Worm (Caenorhabditis elegans): ENCODE results near the gene F35C11.2.

F35C11.2 gene

DNA sequence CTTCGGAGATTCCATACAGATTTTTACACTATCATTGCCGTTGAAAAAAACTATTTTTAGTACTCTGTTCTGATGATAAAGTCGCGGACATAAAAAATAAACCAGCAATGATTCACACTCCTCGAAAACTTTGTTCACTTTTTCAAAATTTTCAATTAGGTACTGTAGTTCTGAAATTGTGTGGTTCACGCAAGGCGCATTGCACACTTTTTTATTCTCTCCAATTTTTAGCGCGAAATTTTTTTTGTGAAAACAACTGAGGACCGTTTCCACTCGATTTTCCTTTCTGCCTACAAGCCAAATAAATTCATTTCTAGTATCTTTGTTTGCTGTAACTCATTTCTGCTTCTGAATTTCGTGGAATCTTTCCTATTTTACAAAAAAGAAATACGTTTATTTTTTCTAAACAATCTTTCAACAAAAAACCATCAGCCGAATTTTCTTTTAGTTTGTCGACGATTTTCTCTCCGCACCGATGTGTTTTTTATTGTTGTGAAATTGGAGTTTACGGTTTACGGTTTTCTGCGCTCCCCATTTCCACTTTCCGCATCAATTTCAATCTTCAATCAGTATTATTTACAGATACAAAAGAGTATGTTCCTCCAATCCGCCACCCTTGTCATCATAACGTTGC lies 4.6 kb upstream of the F35C11.2 start, which contains the start of gene F35C11.5:
Gene F35C11.5, plus strand, starts transcription at position 584 of the 634 bp plus-strand sequence.
- TF ChIP-seq F33H1.4 (GFP tag; IDR thresholded peaks at IDR 0.05) = peak; percentile 67
- TF ChIP-seq dpl-1 (GFP tag; optimal IDR thresholded peaks at IDR 0.05) = peak; percentile 66
- peak; percentile 92 for TF ChIP-seq madf-6 (GFP tag; IDR thresholded peaks at IDR 0.05)
- peak; percentile 13 for TF ChIP-seq him-1 (tag; optimal IDR thresholded peaks at IDR 0.05)
- no peak for TF ChIP-seq ccch-3 (GFP tag; optimal IDR thresholded peaks at IDR 0.05)
- peak; percentile 88 for TF ChIP-seq xnd-1 (tag; optimal IDR thresholded peaks at IDR 0.05)
- peak; percentile 75 for TF ChIP-seq madf-8 (GFP tag; conservative IDR thresholded peaks at IDR 0.05)
- TF ChIP-seq D2030.7 (GFP tag; IDR thresholded peaks at IDR 0.05) = peak; percentile 39; the same call in 1 of the 2 replicates
- peak; percentile 21; the same call in 1 of the 2 replicates for TF ChIP-seq dox-1 (GFP tag; IDR thresholded peaks at IDR 0.05)
- no peak for TF ChIP-seq hlh-26 (GFP tag; conservative IDR thresholded peaks at IDR 0.05)
- peak; percentile 29 for TF ChIP-seq snpc-3.4 (tag; optimal IDR thresholded peaks at IDR 0.05)
- no peak for TF ChIP-seq somi-1 (GFP tag; optimal IDR thresholded peaks at IDR 0.05)
- TF ChIP-seq lsl-1 (GFP tag; optimal IDR thresholded peaks at IDR 0.05) = peak; percentile 93
- peak; percentile 86 for TF ChIP-seq efl-1 (GFP tag; optimal IDR thresholded peaks at IDR 0.05)
- TF ChIP-seq B0019.2 (GFP tag; conservative IDR thresholded peaks at IDR 0.05) = peak; percentile 45; the same call in 1 of the 2 replicates
- peak; percentile 48 for TF ChIP-seq lin-54 (GFP tag; optimal IDR thresholded peaks at IDR 0.05)
- peak; percentile 79 for TF ChIP-seq ceh-91 (GFP tag; IDR thresholded peaks at IDR 0.05)
- TF ChIP-seq aptf-2 (GFP tag; conservative IDR thresholded peaks at IDR 0.05) = no peak

DNA sequence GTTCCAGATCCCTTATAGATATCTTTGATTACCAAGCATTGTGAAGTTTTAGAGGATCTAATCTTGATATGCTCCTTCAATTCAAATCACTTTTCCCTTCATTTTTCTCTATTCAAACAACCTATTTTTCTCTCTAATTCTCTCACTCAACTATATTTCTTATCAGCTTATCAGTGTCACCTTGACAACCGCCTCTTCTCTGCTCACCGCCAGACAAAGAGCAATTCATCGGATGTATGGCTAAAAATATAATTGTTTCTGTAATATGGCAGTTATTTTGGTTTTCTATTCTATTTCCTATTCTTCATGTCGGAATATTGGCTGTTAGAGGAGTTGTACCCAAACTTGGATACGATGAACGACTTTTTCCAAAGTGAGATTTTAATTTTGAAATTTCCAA lies 1.1 kb upstream of the F35C11.2 start:
- TF ChIP-seq ceh-100 (GFP tag; IDR thresholded peaks at IDR 0.05) (no peak), ztf-25 (GFP tag; IDR thresholded peaks at IDR 0.05) (no peak), ztf-22 (GFP tag; optimal IDR thresholded peaks at IDR 0.05) (no peak)

ce11 chrII:8246476-8246875 lies 2.2 kb downstream of the F35C11.2 start, which contains the start of gene F35C11.3:
Gene F35C11.3 (plus strand): TSS chrII:8246776.
- TF ChIP-seq somi-1 (GFP tag; optimal IDR thresholded peaks at IDR 0.05) (no peak), F37B4.10 (GFP tag; IDR thresholded peaks at IDR 0.05) (no peak), ceh-58 (GFP tag; IDR thresholded peaks at IDR 0.05) (no peak), cebp-2 (GFP tag; IDR thresholded peaks at IDR 0.05) (no peak), hlh-26 (GFP tag; conservative IDR thresholded peaks at IDR 0.05) (no peak), lag-1 (GFP tag; IDR thresholded peaks at IDR 0.05) (no peak), hlh-12 (tag; optimal IDR thresholded peaks at IDR 0.05) (no peak), dox-1 (GFP tag; IDR thresholded peaks at IDR 0.05) (no peak), him-1 (tag; optimal IDR thresholded peaks at IDR 0.05) (no peak), F49E8.2 (tag; optimal IDR thresholded peaks at IDR 0.05; ENCODE audit: insufficient read depth) (no peak), Y67H2A.10 (GFP tag; conservative IDR thresholded peaks at IDR 0.05) (no peak), ets-4 (GFP tag; optimal IDR thresholded peaks at IDR 0.05) (no peak)

DNA sequence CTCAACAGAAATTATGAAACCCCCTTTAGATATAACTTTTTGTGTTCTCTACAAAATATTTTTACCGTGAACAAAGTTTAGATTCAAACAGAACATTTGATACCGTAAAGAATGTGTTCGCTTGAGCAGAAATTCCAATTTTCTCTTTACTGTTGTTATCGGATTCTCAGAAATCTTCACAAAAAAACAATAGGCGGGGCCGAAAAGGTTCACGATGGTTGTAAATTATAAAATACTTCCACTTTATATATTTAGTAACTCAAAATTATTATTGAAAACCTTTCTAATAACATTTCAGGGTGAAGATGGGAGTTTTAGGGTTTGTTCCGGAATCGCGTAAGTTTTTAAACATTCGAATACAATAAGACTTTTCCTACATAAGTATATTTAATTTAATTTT lies 10.5 kb downstream of the F35C11.2 start, which contains the start of gene nlp-5:
Gene nlp-5, plus strand, starts transcription at position 301 of the 400 bp plus-strand sequence.
- TF ChIP-seq B0261.1 (tag; optimal IDR thresholded peaks at IDR 0.05) = no peak
- TF ChIP-seq mcd-1 (GFP tag; IDR thresholded peaks at IDR 0.05) = no peak
- TF ChIP-seq fkh-3 (tag; optimal IDR thresholded peaks at IDR 0.05) = no peak
- no peak for TF ChIP-seq B0336.3 (GFP tag; IDR thresholded peaks at IDR 0.05)
- TF ChIP-seq lin-26 (GFP tag; IDR thresholded peaks at IDR 0.05) = no peak
- TF ChIP-seq ztf-28 (GFP tag; IDR thresholded peaks at IDR 0.05) = no peak
- TF ChIP-seq cebp-2 (GFP tag; IDR thresholded peaks at IDR 0.05) = no peak
- TF ChIP-seq F23B12.7 (tag; optimal IDR thresholded peaks at IDR 0.05; ENCODE audit: insufficient read depth) = no peak
- TF ChIP-seq tbp1 (GFP tag; optimal IDR thresholded peaks at IDR 0.05) = no peak
- TF ChIP-seq snpc-1.1 (tag; optimal IDR thresholded peaks at IDR 0.05; ENCODE audit: insufficient read depth) = no peak
- TF ChIP-seq attf-3 (GFP tag; conservative IDR thresholded peaks at IDR 0.05) = no peak
- no peak for TF ChIP-seq egl-44 (GFP tag; IDR thresholded peaks at IDR 0.05)
- TF ChIP-seq mes-4 (tag; optimal IDR thresholded peaks at IDR 0.05) = no peak
- TF ChIP-seq nhr-120 (GFP tag; IDR thresholded peaks at IDR 0.05) = no peak
- TF ChIP-seq tbx-9 (tag; optimal IDR thresholded peaks at IDR 0.05; ENCODE audit: borderline replicate concordance) = no peak
- no peak for TF ChIP-seq Y79H2A.3 (GFP tag; conservative IDR thresholded peaks at IDR 0.05)

All from whole organism, young adult.